Fruit fly (Drosophila melanogaster) S2 (cell line): Measurements from ENCODE around the gene LysS.

Source experiments
- CG8478 ChIP-seq: fragments of >200 bp; optimal IDR thresholded peaks from 2 replicates; lab custom pipeline; 2018
- CTCF ChIP-seq, 2 experiments: fragments of >200 bp; optimal IDR thresholded peaks; 2 replicates each; lab custom pipeline; 2018

The LysS gene

dm6 chr3L:1256061-1256780 lies 28.7 kb downstream of the LysS start, which contains the start of gene tfc:
Gene tfc, plus strand, starts transcription at chr3L:1256449.
- TF ChIP-seq CG8478 (lab: Kevin White, UChicago) = no peak
- TF ChIP-seq CTCF (optimal IDR thresholded peaks at IDR 0.05; lab: Kevin White, UChicago) = no peak

dm6 chr3L:1258547-1258946 lies 31.0 kb downstream of the LysS start:
- TF ChIP-seq CTCF (optimal IDR thresholded peaks at IDR 0.05; lab: Kevin White, UChicago) (no peak), CG8478 (lab: Kevin White, UChicago) (no peak)

DNA sequence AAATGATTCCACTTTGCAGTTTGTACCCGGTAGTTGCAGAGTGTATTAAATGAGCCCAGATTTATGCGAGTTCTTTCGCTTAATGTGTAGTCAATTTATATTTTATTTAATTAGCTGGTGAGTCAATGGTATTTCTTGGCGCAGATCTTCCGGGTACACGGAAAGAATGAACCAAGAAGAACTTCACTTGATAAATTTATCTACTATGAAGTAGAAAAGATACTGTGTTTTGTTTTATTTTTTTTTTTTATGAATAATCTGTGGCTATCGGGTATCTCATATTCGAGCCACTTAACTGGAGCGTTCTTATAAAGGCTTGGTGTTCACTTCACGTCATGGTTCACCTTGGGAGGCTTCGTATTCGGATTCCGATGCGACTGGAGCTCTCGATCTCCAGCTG lies 37.5 kb downstream of the LysS start:
- TF ChIP-seq CG8478 (lab: Kevin White, UChicago) (no peak), CTCF (optimal IDR thresholded peaks at IDR 0.05; lab: Kevin White, UChicago) (no peak)

dm6 chr3L:1265423-1266002 lies 38.0 kb downstream of the LysS start:
- TF ChIP-seq CG8478 (lab: Kevin White, UChicago) = no peak
- TF ChIP-seq CTCF (optimal IDR thresholded peaks at IDR 0.05; lab: Kevin White, UChicago) = no peak

dm6 chr3L:1269013-1269412 lies 41.5 kb downstream of the LysS start:
- no peak for TF ChIP-seq CTCF (optimal IDR thresholded peaks at IDR 0.05; lab: Kevin White, UChicago)
- no peak for TF ChIP-seq CG8478 (lab: Kevin White, UChicago)

DNA sequence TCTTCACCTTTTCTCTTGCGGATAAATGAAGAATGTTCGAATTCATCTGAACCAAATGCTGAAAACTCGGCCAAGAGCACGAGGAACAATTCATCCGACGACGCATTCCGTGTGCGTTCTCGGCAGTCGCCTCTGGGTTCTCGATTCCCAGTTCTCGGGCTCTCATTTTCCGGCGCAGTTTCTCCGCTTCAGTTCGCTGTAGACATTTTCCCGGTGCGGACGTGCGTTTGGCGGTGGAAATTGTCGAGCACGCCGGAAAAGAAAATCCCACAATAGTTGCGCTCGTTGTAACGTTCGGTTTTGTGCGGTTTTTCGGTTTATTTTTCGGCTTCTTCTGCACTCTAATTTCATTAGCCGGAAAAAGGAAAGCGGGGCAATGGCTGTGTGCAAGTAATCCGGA lies 48.2 kb downstream of the LysS start, which contains the start of gene CG32333:
Gene CG32333, plus strand, starts transcription at position 190 of the 400 bp plus-strand sequence.
- TF ChIP-seq CG8478 (lab: Kevin White, UChicago) = no peak
- TF ChIP-seq CTCF (optimal IDR thresholded peaks at IDR 0.05; lab: Kevin White, UChicago) = no peak
